Fruit fly (Drosophila melanogaster) whole organism, prepupa: ENCODE results near the gene CG4098.

Experiments used
- CG16779 ChIP-seq: fragments of 200-800 bp; sonication (Bioruptor generic); optimal IDR thresholded peaks from 3 replicates; lab custom pipeline; 2017; ENCODE audit warnings: missing biosample characterization, mild to moderate bottlenecking, missing genetic modification characterization
- CG32006 ChIP-seq: fragments of 200-800 bp; sonication (Bioruptor generic); optimal IDR thresholded peaks from 3 replicates; lab custom pipeline; 2017; ENCODE audit warnings: missing biosample characterization, mild to moderate bottlenecking, missing genetic modification characterization
- CG4318 ChIP-seq: fragments of 200-800 bp; sonication (Bioruptor generic); optimal IDR thresholded peaks from 3 replicates; lab custom pipeline; 2017; ENCODE audit warnings: missing biosample characterization, mild to moderate bottlenecking, missing genetic modification characterization
- CG6276 ChIP-seq: fragments of 200-800 bp; sonication (Bioruptor generic); optimal IDR thresholded peaks from 2 replicates; lab custom pipeline; 2017; ENCODE audit warnings: missing biosample characterization, mild to moderate bottlenecking, missing genetic modification characterization
- Gug ChIP-seq: fragments of 200-800 bp; sonication (Bioruptor generic); IDR thresholded peaks from 2 replicates; pipeline ENCODE4 v1.3.6; 2022; ENCODE audit warnings: missing biosample characterization, missing genetic modification characterization
- Hr38 ChIP-seq: sonication (Bioruptor generic); optimal IDR thresholded peaks from 2 replicates; lab custom pipeline; 2016; ENCODE audit warnings: missing biosample characterization, missing genetic modification characterization
- Sox15 ChIP-seq: fragments of 200-800 bp; sonication (Bioruptor generic); optimal IDR thresholded peaks from 3 replicates; lab custom pipeline; 2016; ENCODE audit warnings: missing biosample characterization, missing genetic modification characterization
- achi ChIP-seq: fragments of 200-800 bp; sonication (Bioruptor generic); optimal IDR thresholded peaks from 3 replicates; lab custom pipeline; 2016; ENCODE audit warnings: missing biosample characterization, missing genetic modification characterization

DNA sequence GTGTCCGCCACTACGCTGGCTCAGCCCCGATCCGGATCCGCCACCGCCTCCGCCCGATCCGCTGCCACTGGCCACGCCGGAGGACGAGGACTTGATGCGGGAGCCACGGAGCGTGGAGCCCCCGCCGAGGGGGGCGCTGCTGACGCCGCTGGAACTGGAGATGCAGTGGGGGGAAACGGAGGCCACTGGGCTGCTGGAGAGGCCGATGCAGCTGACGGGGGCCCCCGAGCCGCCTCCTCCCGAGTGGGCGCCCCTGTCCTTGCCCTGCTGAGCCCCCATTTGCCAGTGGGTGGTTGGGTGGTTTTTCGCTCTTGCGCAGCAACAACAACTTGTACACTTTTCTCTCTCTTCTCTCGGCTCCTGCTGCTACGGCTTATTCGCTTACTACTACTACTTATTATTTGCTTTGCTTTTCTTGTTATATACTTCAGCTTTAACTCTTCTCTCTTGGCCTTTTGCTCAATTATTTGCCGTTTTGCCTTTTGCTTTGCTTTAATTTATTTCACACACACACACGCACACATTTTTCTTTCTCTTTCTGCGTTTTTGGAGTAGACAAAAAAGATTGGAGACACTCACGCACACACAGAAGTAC, 37.8 kb upstream of the CG4098 start:
- TF ChIP-seq Gug (GFP tag; lab: Robert Waterston, UW) (0 out of 2 replicates have a peak, but pooled peaks have one; percentile 30), CG32006 (GFP tag; lab: Kevin White, UChicago) (no peak), CG16779 (tag; lab: Kevin White, UChicago) (no peak), Sox15 (GFP tag; lab: Kevin White, UChicago) (no peak), CG6276 (GFP tag; lab: Kevin White, UChicago) (no peak), achi (no peak), Hr38 (no peak), CG4318 (no peak)
